Fruit fly (Drosophila melanogaster): Measurements from ENCODE around the gene CG43630.

DNA sequence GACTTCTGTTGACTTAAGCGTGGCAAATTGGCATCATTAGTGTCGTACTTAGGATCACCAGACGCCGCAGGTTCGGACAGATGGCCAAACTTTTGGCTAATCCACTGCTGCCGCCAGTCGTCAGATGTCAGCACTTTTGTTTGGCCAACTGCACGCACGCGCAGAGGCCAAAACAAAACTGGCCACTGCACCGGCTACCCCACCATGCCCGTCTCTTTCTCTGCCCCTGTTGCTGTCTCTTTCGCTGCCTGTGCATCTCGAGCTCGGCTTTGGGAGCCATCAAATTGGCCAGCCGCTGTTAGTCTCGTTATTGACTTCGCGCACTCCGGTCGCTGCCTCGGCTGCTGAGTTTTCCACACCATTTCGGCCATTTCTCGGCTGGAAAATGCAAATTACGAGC is 13.5 kb downstream of the CG43630 start, which contains the start of gene CG14395:
- no peak for TF ChIP-seq h (optimal IDR thresholded peaks at IDR 0.05)
- no peak for TF ChIP-seq psq (optimal IDR thresholded peaks at IDR 0.05)
- TF ChIP-seq ttk (optimal IDR thresholded peaks at IDR 0.05): no peak
